Worm (Caenorhabditis elegans): Measurements from ENCODE around the gene sma-2.

DNA sequence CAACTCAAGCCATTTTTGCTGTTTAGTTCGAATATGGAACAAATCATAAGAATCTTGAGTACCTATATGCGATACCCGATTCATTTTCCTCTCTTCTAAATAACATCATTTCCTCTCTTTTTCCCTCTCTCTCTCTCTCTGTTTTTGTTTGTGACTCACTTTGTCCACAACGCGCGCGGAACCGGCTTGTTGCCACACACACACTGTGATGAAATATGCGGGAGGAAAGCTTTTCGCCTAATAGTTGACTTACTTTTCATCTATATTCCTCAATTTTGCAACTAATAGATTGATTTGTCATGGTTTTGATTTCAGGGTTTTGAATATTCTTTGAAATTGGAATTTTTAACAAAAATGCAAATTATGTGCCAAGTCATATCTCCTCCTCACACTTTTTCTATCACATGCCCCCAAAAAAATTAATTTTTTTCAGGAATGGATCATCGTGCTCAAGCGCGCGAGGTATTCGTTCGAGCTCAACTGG, 29.7 kb upstream of the sma-2 start, which contains the start of gene hipr-1:
- TF ChIP-seq egl-44 (GFP tag; IDR thresholded peaks at IDR 0.05): no peak
- TF ChIP-seq ztf-26 (tag; optimal IDR thresholded peaks at IDR 0.05): no peak
- no peak for TF ChIP-seq lin-35 (GFP tag; optimal IDR thresholded peaks at IDR 0.05)
- no peak for TF ChIP-seq ztf-22 (GFP tag; optimal IDR thresholded peaks at IDR 0.05)
- no peak for TF ChIP-seq die-1 (tag; optimal IDR thresholded peaks at IDR 0.05)

Measured in whole organism, young adult.